Worm (Caenorhabditis elegans) whole organism, L4 larva: ENCODE measurements around the gene cyp-35A3.

Source experiments
- F26F4.8 ChIP-seq: fragments of 200-800 bp; sonication (Bioruptor generic); conservative IDR thresholded peaks from 2 replicates; pipeline ENCODE4 v1.3.6; 2022; ENCODE audit warnings: missing genetic modification characterization, missing compliant biosample characterization
- T20F7.1 ChIP-seq: fragments of 200-800 bp; sonication (Bioruptor generic); optimal IDR thresholded peaks from 2 replicates; lab custom pipeline; 2018; ENCODE audit warnings: mild to moderate bottlenecking, missing genetic modification characterization, missing compliant biosample characterization
- T26A8.4 ChIP-seq: fragments of 200-800 bp; sonication (Bioruptor generic); IDR thresholded peaks from 2 replicates; pipeline ENCODE4 v1.3.6; 2022; ENCODE audit warnings: missing genetic modification characterization, missing compliant biosample characterization
- attf-4 ChIP-seq: sonication (generic microtip); optimal IDR thresholded peaks from 3 replicates; lab custom pipeline; 2017; ENCODE audit warnings: missing biosample characterization, missing genetic modification characterization
- ceh-62 ChIP-seq: sonication (generic microtip); optimal IDR thresholded peaks from 2 replicates; lab custom pipeline; 2017; ENCODE audit warnings: missing biosample characterization, missing genetic modification characterization
- ces-1 ChIP-seq: fragments of 150-350 bp; sonication (generic microtip); optimal IDR thresholded peaks from 4 replicates; lab custom pipeline; 2014; ENCODE audit warnings: missing biosample characterization, missing genetic modification reagents, missing genetic modification characterization
- gei-8 ChIP-seq: fragments of 200-800 bp; sonication (Bioruptor generic); optimal IDR thresholded peaks from 2 replicates; lab custom pipeline; 2018; ENCODE audit warnings: mild to moderate bottlenecking, missing genetic modification characterization, missing compliant biosample characterization
- lin-13 ChIP-seq: fragments of 150-350 bp; optimal IDR thresholded peaks from 2 replicates; lab custom pipeline; 2014; ENCODE audit warnings: missing biosample characterization, missing genetic modification reagents, missing genetic modification characterization
- nhr-11 ChIP-seq: fragments of 150-350 bp; optimal IDR thresholded peaks from 2 replicates; lab custom pipeline; 2014; ENCODE audit warnings: missing biosample characterization, missing genetic modification characterization
- nhr-76 ChIP-seq: fragments of 150-350 bp; optimal IDR thresholded peaks from 2 replicates; lab custom pipeline; 2014; ENCODE audit warnings: missing biosample characterization, missing genetic modification characterization
- php-3 ChIP-seq: fragments of 200-800 bp; sonication (Bioruptor generic); IDR thresholded peaks from 2 replicates; pipeline ENCODE4 v1.3.6; 2022; ENCODE audit warnings: missing genetic modification reagents, missing genetic modification characterization, missing compliant biosample characterization
- unc-130 ChIP-seq: sonication (generic microtip); optimal IDR thresholded peaks from 2 replicates; lab custom pipeline; 2016; ENCODE audit warnings: missing genetic modification reagents, missing genetic modification characterization, missing compliant biosample characterization
- zip-2 ChIP-seq: fragments of 150-350 bp; optimal IDR thresholded peaks from 2 replicates; lab custom pipeline; 2014; ENCODE audit warnings: missing biosample characterization, missing genetic modification characterization
- ztf-11 ChIP-seq: fragments of 150-350 bp; optimal IDR thresholded peaks from 2 replicates; lab custom pipeline; 2014; ENCODE audit warnings: missing biosample characterization, missing genetic modification characterization

DNA sequence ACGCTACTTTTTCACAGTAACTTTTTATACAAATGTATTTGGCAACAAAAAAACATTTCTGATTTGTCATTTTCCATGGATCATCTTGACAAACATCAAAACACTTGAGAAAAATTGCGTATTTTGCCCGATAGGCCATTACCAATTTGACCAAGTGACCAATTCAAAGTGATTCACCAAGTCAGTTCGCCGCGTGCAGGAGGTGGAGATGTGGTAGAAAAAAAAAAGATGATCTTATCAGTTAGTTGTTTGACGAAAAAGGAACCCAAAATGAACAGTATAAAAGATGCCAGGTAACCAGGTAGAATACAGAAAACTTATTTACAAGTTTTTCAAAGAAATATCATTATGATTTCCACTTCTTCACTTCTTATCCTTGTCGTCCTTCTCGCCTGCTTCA lies 33.3 kb upstream of the cyp-35A3 start, which contains the start of gene nlp-27:
- no peak for TF ChIP-seq unc-130 (GFP tag; lab: Kevin White, UChicago)
- TF ChIP-seq ztf-11 (tag; lab: Kevin White, UChicago) = no peak
- no peak for TF ChIP-seq lin-13 (GFP tag; lab: Kevin White, UChicago)
- TF ChIP-seq ceh-62 (tag; lab: Kevin White, UChicago) = no peak
- no peak for TF ChIP-seq nhr-11 (tag; lab: Kevin White, UChicago)
- TF ChIP-seq T20F7.1 (GFP tag; lab: Kevin White, UChicago) = no peak
- TF ChIP-seq php-3 (GFP tag; lab: Robert Waterston, UW) = no peak
- no peak for TF ChIP-seq attf-4 (tag; lab: Kevin White, UChicago)
- TF ChIP-seq F26F4.8 = no peak
- TF ChIP-seq nhr-76 (tag; lab: Kevin White, UChicago) = no peak
- TF ChIP-seq T26A8.4 (GFP tag; lab: Robert Waterston, UW) = no peak
- no peak for TF ChIP-seq gei-8 (GFP tag; lab: Kevin White, UChicago)
- no peak for TF ChIP-seq zip-2 (tag; lab: Kevin White, UChicago)
- no peak for TF ChIP-seq ces-1 (GFP tag; lab: Kevin White, UChicago)
